Fruit fly (Drosophila melanogaster): Measurements from ENCODE around the gene CG14356.

dm6 chr3R:14081526-14081925 lies 50.3 kb downstream of the CG14356 start:
- TF ChIP-seq CrebA (GFP tag; optimal IDR thresholded peaks at IDR 0.05; ENCODE audit: borderline replicate concordance): no peak
- no peak for TF ChIP-seq Myc (optimal IDR thresholded peaks at IDR 0.05)
- TF ChIP-seq Dfd (GFP tag; optimal IDR thresholded peaks at IDR 0.05): peak; percentile 78
- no peak for TF ChIP-seq OdsH (GFP tag; optimal IDR thresholded peaks at IDR 0.05)
- no peak for TF ChIP-seq h (GFP tag; optimal IDR thresholded peaks at IDR 0.05)
